Fruit fly (Drosophila melanogaster): ENCODE results near the gene Zmynd8.

DNA sequence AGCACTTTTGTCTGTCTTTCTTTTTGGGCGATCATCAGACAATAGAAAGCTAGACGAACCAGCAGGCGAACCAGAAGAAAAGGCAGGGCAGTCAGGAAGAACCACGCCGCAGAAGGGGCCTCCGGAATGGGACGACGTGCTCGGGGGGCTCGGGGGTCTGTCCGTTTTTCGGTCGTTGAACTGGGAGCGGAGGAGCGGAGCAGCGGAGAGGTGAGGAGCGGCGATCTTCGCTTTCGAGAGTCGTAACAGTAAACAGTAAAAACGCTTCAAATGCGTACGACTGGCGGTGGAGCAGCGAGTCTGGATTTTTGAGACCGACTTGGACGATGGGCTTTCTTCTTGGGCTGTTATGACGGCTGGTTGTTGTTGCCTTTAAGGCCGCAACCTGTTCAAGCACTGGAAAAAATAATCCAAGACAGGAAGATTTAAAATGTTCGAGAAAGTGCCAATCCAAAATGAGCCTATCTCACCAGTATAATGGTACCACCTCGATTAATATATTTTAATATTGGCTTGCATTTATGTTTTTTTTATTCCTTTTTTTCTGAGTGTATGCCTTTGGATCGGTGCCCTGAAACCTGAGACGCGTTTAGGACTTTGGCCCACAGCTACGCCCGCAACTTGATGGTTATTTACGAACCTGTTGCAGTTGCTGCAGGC, 17.6 kb downstream of the Zmynd8 start:
- TF ChIP-seq CG1233 (GFP tag; optimal IDR thresholded peaks at IDR 0.05): peak; percentile 81
- TF ChIP-seq CG3995 (GFP tag; optimal IDR thresholded peaks at IDR 0.05): no peak
- TF ChIP-seq hb (GFP tag; IDR thresholded peaks at IDR 0.05; ENCODE audit: partially characterized antibody): 0 out of 3 replicates have a peak, but pooled peaks have one; percentile 18
- no peak for TF ChIP-seq pan (optimal IDR thresholded peaks at IDR 0.05)
- TF ChIP-seq pan (GFP tag; optimal IDR thresholded peaks at IDR 0.05 in 1 of 2, IDR thresholded peaks at IDR 0.05 in 1 of 2): peak in 1 of 2 experiments; percentile 18
- TF ChIP-seq Trl (optimal IDR thresholded peaks at IDR 0.05): no peak
- TF ChIP-seq Trl (GFP tag; optimal IDR thresholded peaks at IDR 0.05): peak; percentile 78
- peak; percentile 67 for TF ChIP-seq CG32767 (GFP tag; IDR thresholded peaks at IDR 0.05)
- TF ChIP-seq HHEX (GFP tag; optimal IDR thresholded peaks at IDR 0.05): peak; percentile 70
- peak; percentile 82 for TF ChIP-seq Sox100B (GFP tag; optimal IDR thresholded peaks at IDR 0.05)
- TF ChIP-seq ssp (GFP tag; IDR thresholded peaks at IDR 0.05): peak; percentile 60
- peak; percentile 90 for TF ChIP-seq CG1602 (GFP tag; optimal IDR thresholded peaks at IDR 0.05)
- peak; percentile 87 for TF ChIP-seq CG8359 (GFP tag; optimal IDR thresholded peaks at IDR 0.05; ENCODE audit: borderline replicate concordance)
- peak; percentile 91 for TF ChIP-seq CG3407 (GFP tag; optimal IDR thresholded peaks at IDR 0.05)

Data from whole organism, embryonic.